Fruit fly (Drosophila melanogaster): ENCODE results near the gene Spn.

The Spn gene

DNA sequence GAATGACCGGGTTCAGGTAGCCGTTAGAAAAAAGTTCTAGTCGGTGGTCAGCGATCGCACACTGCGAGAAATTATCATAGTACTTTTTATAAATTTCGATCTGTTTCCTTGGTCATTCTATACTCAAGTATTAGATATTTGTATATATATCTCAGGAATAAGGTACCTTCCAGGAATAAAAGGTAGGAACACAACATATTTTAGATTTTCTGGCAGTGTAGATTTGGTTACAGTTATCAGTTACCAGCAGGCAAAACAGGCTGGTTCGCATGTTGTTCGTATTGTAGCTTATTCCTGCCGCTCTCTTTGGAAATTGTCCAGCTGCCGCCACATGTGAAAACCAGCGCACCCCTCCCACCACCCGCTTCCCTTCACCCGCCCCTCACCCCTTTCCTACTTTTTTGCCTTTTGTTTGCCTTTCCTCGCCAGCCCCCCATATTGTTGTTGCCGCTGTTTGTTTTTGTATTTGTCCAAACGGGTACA is 27.3 kb upstream of the Spn start (continued):
- TF ChIP-seq pan (optimal IDR thresholded peaks at IDR 0.05) = no peak
- peak in 1 of 2 experiments; percentile 84 for TF ChIP-seq pan (GFP tag; optimal IDR thresholded peaks at IDR 0.05 in 1 of 2, IDR thresholded peaks at IDR 0.05 in 1 of 2)
- peak; percentile 92 for TF ChIP-seq lab (GFP tag; optimal IDR thresholded peaks at IDR 0.05)
- TF ChIP-seq CG3163 (GFP tag; optimal IDR thresholded peaks at IDR 0.05) = no peak
- TF ChIP-seq ato (GFP tag; IDR thresholded peaks at IDR 0.05; ENCODE audit: partially characterized antibody) = no peak
- TF ChIP-seq cato (GFP tag; optimal IDR thresholded peaks at IDR 0.05; ENCODE audit: borderline replicate concordance) = peak; percentile 15
- peak; percentile 38 for TF ChIP-seq Mes4 (GFP tag; optimal IDR thresholded peaks at IDR 0.05)
- peak; percentile 41; the same call in 1 of the 4 replicates for TF ChIP-seq Gug (GFP tag; IDR thresholded peaks at IDR 0.05)
- TF ChIP-seq dan (GFP tag; IDR thresholded peaks at IDR 0.05) = no peak
- TF ChIP-seq H15 (GFP tag; IDR thresholded peaks at IDR 0.05) = peak; percentile 72
- TF ChIP-seq p53 (GFP tag; optimal IDR thresholded peaks at IDR 0.05) = no peak
- TF ChIP-seq mam (GFP tag; optimal IDR thresholded peaks at IDR 0.05) = peak; percentile 80
- peak; percentile 72 for TF ChIP-seq shn (GFP tag; optimal IDR thresholded peaks at IDR 0.05)
- peak; percentile 51 for TF ChIP-seq CG1792 (GFP tag; optimal IDR thresholded peaks at IDR 0.05)
- peak; percentile 82 for TF ChIP-seq nau (GFP tag; optimal IDR thresholded peaks at IDR 0.05)
- peak; percentile 77 for TF ChIP-seq nerfin-1 (tag; optimal IDR thresholded peaks at IDR 0.05)
- peak; percentile 83 for TF ChIP-seq Sox102F (GFP tag; optimal IDR thresholded peaks at IDR 0.05)
- peak; percentile 62 for TF ChIP-seq Lhr (GFP tag; optimal IDR thresholded peaks at IDR 0.05)
- peak; percentile 86 for TF ChIP-seq CG7556 (GFP tag; optimal IDR thresholded peaks at IDR 0.05)
- TF ChIP-seq MTF-1 (GFP tag; optimal IDR thresholded peaks at IDR 0.05; ENCODE audit: borderline replicate concordance) = peak; percentile 70
- TF ChIP-seq sc (optimal IDR thresholded peaks at IDR 0.05) = no peak
- peak; percentile 81 for TF ChIP-seq sc (GFP tag; optimal IDR thresholded peaks at IDR 0.05)
- TF ChIP-seq crp (GFP tag; optimal IDR thresholded peaks at IDR 0.05) = peak in 1 of 2 experiments; percentile 48
- TF ChIP-seq CG11696 (GFP tag; IDR thresholded peaks at IDR 0.05) = peak; percentile 49; the same call in 1 of the 2 replicates
- peak; percentile 57 for TF ChIP-seq grn (GFP tag; optimal IDR thresholded peaks at IDR 0.05)
- TF ChIP-seq lilli (GFP tag; optimal IDR thresholded peaks at IDR 0.05) = peak; percentile 77
- peak; percentile 58 for TF ChIP-seq ac (GFP tag; optimal IDR thresholded peaks at IDR 0.05)
- TF ChIP-seq Rx (GFP tag; IDR thresholded peaks at IDR 0.05) = peak; percentile 82
- TF ChIP-seq Usf (GFP tag; optimal IDR thresholded peaks at IDR 0.05) = peak; percentile 76
- TF ChIP-seq CG11456 (GFP tag; IDR thresholded peaks at IDR 0.05) = peak; percentile 81
- peak; percentile 93 for TF ChIP-seq CG34422 (GFP tag; IDR thresholded peaks at IDR 0.05)
- TF ChIP-seq jumu (GFP tag; optimal IDR thresholded peaks at IDR 0.05) = peak; percentile 75
- TF ChIP-seq tgo (GFP tag; IDR thresholded peaks at IDR 0.05) = peak; percentile 61
- peak; percentile 70; the same call in 1 of the 2 replicates for TF ChIP-seq ttk (GFP tag; IDR thresholded peaks at IDR 0.05)
- no peak for TF ChIP-seq abd-A (tag; optimal IDR thresholded peaks at IDR 0.05)
- TF ChIP-seq Rfx (GFP tag; IDR thresholded peaks at IDR 0.05) = peak; percentile 83
- TF ChIP-seq schlank (tag; optimal IDR thresholded peaks at IDR 0.05) = peak; percentile 60
- TF ChIP-seq ERR (GFP tag; optimal IDR thresholded peaks at IDR 0.05) = peak; percentile 51
- TF ChIP-seq sna (GFP tag; IDR thresholded peaks at IDR 0.05; ENCODE audit: partially characterized antibody) = no peak
- TF ChIP-seq CG10979 (tag; optimal IDR thresholded peaks at IDR 0.05) = peak; percentile 94
- peak; percentile 71 for TF ChIP-seq CG10654 (GFP tag; optimal IDR thresholded peaks at IDR 0.05)
- TF ChIP-seq CG8388 (GFP tag; optimal IDR thresholded peaks at IDR 0.05) = peak; percentile 83
- peak; percentile 87 for TF ChIP-seq trem (tag; optimal IDR thresholded peaks at IDR 0.05)
- peak; percentile 70 for TF ChIP-seq CG9215 (GFP tag; IDR thresholded peaks at IDR 0.05)
- TF ChIP-seq pum (GFP tag; optimal IDR thresholded peaks at IDR 0.05) = peak; percentile 47
- peak; percentile 59 for TF ChIP-seq ssp (GFP tag; IDR thresholded peaks at IDR 0.05)
- TF ChIP-seq CG2129 (GFP tag; IDR thresholded peaks at IDR 0.05; ENCODE audit: partially characterized antibody) = no peak
- TF ChIP-seq Ptx1 (GFP tag; IDR thresholded peaks at IDR 0.05) = peak; percentile 78
- TF ChIP-seq pfk (GFP tag; optimal IDR thresholded peaks at IDR 0.05) = no peak
- peak; percentile 47 for TF ChIP-seq fd102C (GFP tag; optimal IDR thresholded peaks at IDR 0.05)
- TF ChIP-seq E2f2 (GFP tag; IDR thresholded peaks at IDR 0.05) = peak; percentile 68
